Fruit fly (Drosophila melanogaster): ENCODE measurements around the gene CG13126.

DNA sequence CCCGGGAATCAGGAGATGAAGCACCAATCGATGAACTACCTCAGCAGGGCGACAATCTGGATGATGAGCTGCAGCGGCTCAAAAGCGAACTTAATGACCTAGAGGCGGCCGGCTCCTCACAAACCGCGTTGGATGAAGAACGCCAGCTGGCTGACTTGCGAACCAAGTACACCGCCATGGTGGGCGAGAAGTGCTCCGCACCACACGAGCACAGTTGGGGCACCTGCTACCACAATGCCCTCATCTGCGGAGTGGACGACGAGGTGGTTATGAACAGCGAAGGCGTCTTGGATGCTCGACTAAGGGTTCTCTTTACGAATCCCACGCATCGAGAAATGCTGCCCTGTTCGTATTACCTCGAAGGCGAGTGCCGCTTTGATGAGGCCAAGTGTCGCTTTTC lies 715 bp upstream of the CG13126 start:
- no peak for TF ChIP-seq toe (GFP tag; optimal IDR thresholded peaks at IDR 0.05)
- TF ChIP-seq CG7045 (GFP tag; optimal IDR thresholded peaks at IDR 0.05) = no peak
- TF ChIP-seq CG12768 (GFP tag; optimal IDR thresholded peaks at IDR 0.05) = no peak
- TF ChIP-seq cic (GFP tag; optimal IDR thresholded peaks at IDR 0.05) = no peak
- no peak for TF ChIP-seq bab1 (GFP tag; optimal IDR thresholded peaks at IDR 0.05)
- TF ChIP-seq tj (GFP tag; optimal IDR thresholded peaks at IDR 0.05) = no peak
- no peak for TF ChIP-seq Clk (GFP tag; optimal IDR thresholded peaks at IDR 0.05)
- no peak for TF ChIP-seq CG14711 (tag; optimal IDR thresholded peaks at IDR 0.05)
- no peak for TF ChIP-seq kay (GFP tag; ENCODE audit: borderline replicate concordance)
